Worm (Caenorhabditis elegans) whole organism, L2 larva: ENCODE measurements around the gene B0281.3.

Experiments used
- R02D3.7 ChIP-seq: fragments of 150-350 bp; optimal IDR thresholded peaks from 2 replicates; lab custom pipeline; 2014; ENCODE audit warnings: missing biosample characterization, missing genetic modification characterization
- ZK546.5 ChIP-seq: sonication (generic microtip); optimal IDR thresholded peaks from 2 replicates; lab custom pipeline; 2017; ENCODE audit warnings: missing biosample characterization, missing genetic modification characterization
- alr-1 ChIP-seq: fragments of 150-350 bp; optimal IDR thresholded peaks from 2 replicates; lab custom pipeline; 2014; ENCODE audit warnings: missing biosample characterization, missing genetic modification characterization
- aly-2 ChIP-seq: fragments of 150-350 bp; optimal IDR thresholded peaks from 2 replicates; lab custom pipeline; 2014; ENCODE audit warnings: missing biosample characterization, missing genetic modification characterization
- ama-1 ChIP-seq: fragments of 150-350 bp; optimal IDR thresholded peaks from 2 replicates; lab custom pipeline; 2018; ENCODE audit warnings: inconsistent platforms
- blmp-1 ChIP-seq: sonication (generic microtip); optimal IDR thresholded peaks from 2 replicates; lab custom pipeline; 2017; ENCODE audit warnings: missing genetic modification characterization, mild to moderate bottlenecking, missing compliant biosample characterization, antibody characterized with exemption, moderate library complexity; ENCODE audit not compliant: insufficient read depth
- ceh-16 ChIP-seq: fragments of 150-350 bp; optimal IDR thresholded peaks from 2 replicates; lab custom pipeline; 2014; ENCODE audit warnings: missing biosample characterization, missing genetic modification characterization
- crh-2 ChIP-seq: sonication (generic microtip); optimal IDR thresholded peaks from 2 replicates; lab custom pipeline; 2017; ENCODE audit warnings: missing biosample characterization, missing genetic modification characterization
- dmd-4 ChIP-seq: sonication (generic microtip); optimal IDR thresholded peaks from 2 replicates; lab custom pipeline; 2017; ENCODE audit warnings: missing biosample characterization, missing genetic modification characterization
- egl-27 ChIP-seq: sonication (generic microtip); optimal IDR thresholded peaks from 3 replicates; lab custom pipeline; 2017; ENCODE audit warnings: missing biosample characterization, missing genetic modification reagents, missing genetic modification characterization
- fos-1 ChIP-seq: fragments of 150-350 bp; optimal IDR thresholded peaks from 2 replicates; lab custom pipeline; 2014; ENCODE audit warnings: missing biosample characterization, missing genetic modification characterization
- gmeb-1 ChIP-seq: fragments of 150-350 bp; optimal IDR thresholded peaks from 2 replicates; lab custom pipeline; 2014; ENCODE audit warnings: missing biosample characterization, missing genetic modification characterization
- lin-11 ChIP-seq: fragments of 150-350 bp; sonication (generic microtip); optimal IDR thresholded peaks from 2 replicates; lab custom pipeline; 2014; ENCODE audit warnings: missing biosample characterization, missing genetic modification characterization, inconsistent platforms, mixed read lengths
- lin-39 ChIP-seq: fragments of 150-350 bp; optimal IDR thresholded peaks from 2 replicates; lab custom pipeline; 2014; ENCODE audit warnings: missing biosample characterization, missing genetic modification reagents, missing genetic modification characterization
- lsy-2 ChIP-seq, 2 experiments: fragments of 150-350 bp in 1 of 2; sonication (generic microtip) in 1 of 2; optimal IDR thresholded peaks; 2 replicates each; lab custom pipeline; 2014 to 2017; ENCODE audit warnings: missing biosample characterization in 2 of 2, missing genetic modification characterization in 2 of 2
- mab-5 ChIP-seq: fragments of 150-350 bp; optimal IDR thresholded peaks from 2 replicates; lab custom pipeline; 2014; ENCODE audit warnings: missing biosample characterization, missing genetic modification characterization
- mbf-1 ChIP-seq: sonication (generic microtip); optimal IDR thresholded peaks from 2 replicates; lab custom pipeline; 2017; ENCODE audit warnings: missing biosample characterization, missing genetic modification characterization
- mdl-1 ChIP-seq, 2 experiments: fragments of 150-350 bp in 1 of 2; sonication (generic microtip) in 1 of 2; optimal IDR thresholded peaks; 2 replicates each; lab custom pipeline; 2017; ENCODE audit warnings: missing biosample characterization in 2 of 2, missing genetic modification characterization in 2 of 2
- nhr-11 ChIP-seq: fragments of 150-350 bp; optimal IDR thresholded peaks from 2 replicates; lab custom pipeline; 2014; ENCODE audit warnings: missing biosample characterization, missing genetic modification characterization
- nhr-129 ChIP-seq: fragments of 150-350 bp; optimal IDR thresholded peaks from 2 replicates; lab custom pipeline; 2014; ENCODE audit warnings: missing biosample characterization, missing genetic modification characterization
- nhr-21 ChIP-seq: fragments of 150-350 bp; optimal IDR thresholded peaks from 2 replicates; lab custom pipeline; 2014; ENCODE audit warnings: missing biosample characterization, missing genetic modification characterization
- nhr-23 ChIP-seq: fragments of 150-350 bp; optimal IDR thresholded peaks from 2 replicates; lab custom pipeline; 2014; ENCODE audit warnings: missing biosample characterization, missing genetic modification reagents, missing genetic modification characterization
- nhr-6 ChIP-seq: fragments of 150-350 bp; optimal IDR thresholded peaks from 2 replicates; lab custom pipeline; 2014; ENCODE audit warnings: missing biosample characterization, missing genetic modification characterization
- nhr-77 ChIP-seq: fragments of 150-350 bp; optimal IDR thresholded peaks from 2 replicates; lab custom pipeline; 2014; ENCODE audit warnings: missing biosample characterization, missing genetic modification characterization
- sem-4 ChIP-seq: fragments of 150-350 bp; optimal IDR thresholded peaks from 2 replicates; lab custom pipeline; 2014; ENCODE audit warnings: missing biosample characterization, missing genetic modification reagents, missing genetic modification characterization
- skn-1 ChIP-seq: sonication (generic microtip); optimal IDR thresholded peaks from 2 replicates; lab custom pipeline; 2017; ENCODE audit warnings: missing biosample characterization, missing genetic modification characterization
- sma-9 ChIP-seq, 2 experiments: fragments of 150-350 bp in 1 of 2; sonication (generic microtip) in 1 of 2; optimal IDR thresholded peaks; 2 replicates each; lab custom pipeline; 2014 to 2016; ENCODE audit warnings: missing genetic modification characterization in 2 of 2, mild to moderate bottlenecking in 1 of 2, missing biosample characterization in 1 of 2, missing compliant biosample characterization in 1 of 2, missing genetic modification reagents in 1 of 2, moderate library complexity in 1 of 2
- snpc-4 ChIP-seq: fragments of 150-350 bp; optimal IDR thresholded peaks from 2 replicates; lab custom pipeline; 2014; ENCODE audit warnings: missing biosample characterization, missing genetic modification characterization
- unc-39 ChIP-seq: fragments of 150-350 bp; optimal IDR thresholded peaks from 2 replicates; lab custom pipeline; 2014; ENCODE audit warnings: missing biosample characterization, missing genetic modification characterization
- unc-55 ChIP-seq: fragments of 150-350 bp; sonication (generic microtip); optimal IDR thresholded peaks from 3 replicates; lab custom pipeline; 2014; ENCODE audit warnings: missing biosample characterization, missing genetic modification reagents, missing genetic modification characterization
- unc-62 ChIP-seq: fragments of 150-350 bp; optimal IDR thresholded peaks from 2 replicates; lab custom pipeline; 2014; ENCODE audit warnings: missing biosample characterization, missing genetic modification reagents, missing genetic modification characterization
- ztf-11 ChIP-seq: sonication (generic microtip); optimal IDR thresholded peaks from 2 replicates; lab custom pipeline; 2017; ENCODE audit warnings: missing biosample characterization, missing genetic modification characterization

Gene B0281.3

ce11 chrII:2284703-2285102 is 22.1 kb upstream of the B0281.3 start:
- TF ChIP-seq crh-2 (tag; lab: Kevin White, UChicago) (no peak), unc-62 (GFP tag; lab: Kevin White, UChicago) (no peak), unc-39 (no peak), nhr-77 (tag; lab: Kevin White, UChicago) (no peak)

ce11 chrII:2288798-2289197 is 18.0 kb upstream of the B0281.3 start, which contains the start of the genes K09F6.10 and K09F6.13:
Gene K09F6.10, minus strand, starts transcription at chrII:2288883.
Gene K09F6.13, plus strand, starts transcription at chrII:2289114.
- TF ChIP-seq unc-55 (GFP tag; lab: Kevin White, UChicago) (peak; percentile 25), sma-9 (GFP tag; optimal IDR thresholded peaks at IDR 0.05; lab: Kevin White, UChicago) (peak; percentile 17), sma-9 (tag; optimal IDR thresholded peaks at IDR 0.05; lab: Kevin White, UChicago) (no peak), aly-2 (tag; lab: Kevin White, UChicago) (no peak), egl-27 (tag; lab: Kevin White, UChicago) (no peak)

- TF ChIP-seq R02D3.7 (tag; lab: Kevin White, UChicago) (no peak), unc-55 (GFP tag; lab: Kevin White, UChicago) (peak; percentile 72), mab-5 (tag; lab: Kevin White, UChicago) (peak; percentile 2), nhr-6 (tag; lab: Kevin White, UChicago) (no peak), nhr-129 (tag; lab: Kevin White, UChicago) (peak; percentile 18), lsy-2 (tag; optimal IDR thresholded peaks at IDR 0.05; lab: Kevin White, UChicago) (peak in 1 of 2 experiments; percentile 20), sma-9 (GFP tag; optimal IDR thresholded peaks at IDR 0.05; lab: Kevin White, UChicago) (peak; percentile 66), sma-9 (tag; optimal IDR thresholded peaks at IDR 0.05; lab: Kevin White, UChicago) (no peak)
These were observed 17.4 kb upstream of the B0281.3 start for ce11 chrII:2289441-2289840.

- TF ChIP-seq lin-11 (tag; lab: Kevin White, UChicago), result no peak
- no peak for TF ChIP-seq mab-5 (tag; lab: Kevin White, UChicago)
- TF ChIP-seq nhr-129 (tag; lab: Kevin White, UChicago), result no peak
- no peak for TF ChIP-seq lin-39 (tag; lab: Kevin White, UChicago)
- TF ChIP-seq alr-1 (tag; lab: Kevin White, UChicago), result no peak
- no peak for TF ChIP-seq snpc-4
- no peak for TF ChIP-seq mbf-1
- TF ChIP-seq skn-1 (tag; lab: Kevin White, UChicago), result no peak
- no peak for TF ChIP-seq nhr-6 (tag; lab: Kevin White, UChicago)
- TF ChIP-seq mdl-1 (tag; optimal IDR thresholded peaks at IDR 0.05; lab: Kevin White, UChicago), result no peak
- TF ChIP-seq R02D3.7 (tag; lab: Kevin White, UChicago), result no peak
- no peak for TF ChIP-seq lsy-2 (tag; optimal IDR thresholded peaks at IDR 0.05; lab: Kevin White, UChicago)
- TF ChIP-seq unc-62 (GFP tag; lab: Kevin White, UChicago), result no peak
- TF ChIP-seq nhr-23 (tag; lab: Kevin White, UChicago), result no peak
- TF ChIP-seq blmp-1 (tag; lab: Kevin White, UChicago), result no peak
- TF ChIP-seq ama-1 (lab: Kevin White, UChicago), result no peak
- no peak for TF ChIP-seq ceh-16 (tag; lab: Kevin White, UChicago)
- TF ChIP-seq ztf-11 (tag; lab: Kevin White, UChicago), result no peak
These were observed 14.8 kb upstream of the B0281.3 start, which contains the start of gene K09F6.7 for ce11 chrII:2292027-2292426. Gene K09F6.7, minus strand, starts transcription at chrII:2292127.

ce11 chrII:2292549-2292948 is 14.3 kb upstream of the B0281.3 start:
- peak; percentile 74 for TF ChIP-seq fos-1 (tag; lab: Kevin White, UChicago)
- TF ChIP-seq snpc-4, result no peak

- TF ChIP-seq unc-55 (GFP tag; lab: Kevin White, UChicago) (no peak), nhr-11 (no peak), ama-1 (lab: Kevin White, UChicago) (no peak), sem-4 (no peak), nhr-77 (tag; lab: Kevin White, UChicago) (no peak), nhr-21 (tag; lab: Kevin White, UChicago) (no peak), gmeb-1 (tag; lab: Kevin White, UChicago) (no peak), mdl-1 (tag; optimal IDR thresholded peaks at IDR 0.05; lab: Kevin White, UChicago) (no peak), dmd-4 (tag; lab: Kevin White, UChicago) (no peak), ZK546.5 (no peak), blmp-1 (tag; lab: Kevin White, UChicago) (no peak), nhr-129 (tag; lab: Kevin White, UChicago) (no peak)
These were observed 11.0 kb upstream of the B0281.3 start, which contains the start of gene fbxc-25 for ce11 chrII:2295817-2296315. Gene fbxc-25, minus strand, starts transcription at chrII:2296265.
